Worm (Caenorhabditis elegans) whole organism, L1 larva: ENCODE results near the gene bcf-1.

ENCODE experiments used
- dsc-1 ChIP-seq: sonication (generic microtip); optimal IDR thresholded peaks from 2 replicates; lab custom pipeline; 2016; ENCODE audit warnings: mild to moderate bottlenecking, missing genetic modification characterization, missing compliant biosample characterization
- fkh-10 ChIP-seq: sonication (generic microtip); optimal IDR thresholded peaks from 2 replicates; lab custom pipeline; 2017; ENCODE audit warnings: missing biosample characterization, missing genetic modification reagents, missing genetic modification characterization
- fkh-4 ChIP-seq: sonication (generic microtip); optimal IDR thresholded peaks from 2 replicates; lab custom pipeline; 2016; ENCODE audit warnings: missing compliant biosample characterization, missing genetic modification characterization, borderline replicate concordance
- lin-39 ChIP-seq: fragments of 150-350 bp; optimal IDR thresholded peaks from 2 replicates; lab custom pipeline; 2014; ENCODE audit warnings: missing biosample characterization, missing genetic modification reagents, missing genetic modification characterization
- nhr-12 ChIP-seq: sonication (generic microtip); optimal IDR thresholded peaks from 2 replicates; lab custom pipeline; 2017; ENCODE audit warnings: missing biosample characterization, missing genetic modification characterization
- nhr-77 ChIP-seq: fragments of 150-350 bp; optimal IDR thresholded peaks from 2 replicates; lab custom pipeline; 2014; ENCODE audit warnings: missing biosample characterization, missing genetic modification characterization
- pqm-1 ChIP-seq: sonication (generic microtip); optimal IDR thresholded peaks from 3 replicates; lab custom pipeline; 2017; ENCODE audit warnings: missing biosample characterization, missing genetic modification characterization
- unc-62 ChIP-seq: fragments of 150-350 bp; optimal IDR thresholded peaks from 2 replicates; lab custom pipeline; 2014; ENCODE audit warnings: missing biosample characterization, missing genetic modification reagents, missing genetic modification characterization
- vab-15 ChIP-seq: sonication (generic microtip); optimal IDR thresholded peaks from 2 replicates; lab custom pipeline; 2017; ENCODE audit warnings: missing genotype, mild to moderate bottlenecking, missing genetic modification characterization, missing compliant biosample characterization

- TF ChIP-seq fkh-10 = no peak
- no peak for TF ChIP-seq lin-39
- TF ChIP-seq fkh-4 = no peak
- TF ChIP-seq vab-15 (tag; lab: Kevin White, UChicago) = no peak
- no peak for TF ChIP-seq unc-62 (GFP tag; lab: Kevin White, UChicago)
- no peak for TF ChIP-seq dsc-1 (tag; lab: Kevin White, UChicago)
- TF ChIP-seq nhr-12 (tag; lab: Kevin White, UChicago) = no peak
- TF ChIP-seq pqm-1 (tag; lab: Kevin White, UChicago) = no peak
- TF ChIP-seq nhr-77 = no peak
Observed at ce11 chrV:6453122-6453521, 44.5 kb upstream of the bcf-1 start, which contains the start of gene acl-9.
